Fruit fly (Drosophila melanogaster) whole organism, embryonic: ENCODE measurements around the gene CG11384.

Experiments used
- Abd-B ChIP-seq: fragments of 200-800 bp; sonication (Bioruptor generic); optimal IDR thresholded peaks from 2 replicates; lab custom pipeline; 2018; ENCODE audit warnings: missing biosample characterization, mild to moderate bottlenecking, missing genetic modification characterization, moderate library complexity
- BEAF-32 ChIP-seq: fragments of 200-800 bp; sonication (Bioruptor generic); optimal IDR thresholded peaks from 3 replicates; lab custom pipeline; 2017; ENCODE audit warnings: missing biosample characterization, missing genetic modification characterization, mild to moderate bottlenecking, moderate library complexity, missing genetic modification reagents
- BtbVII ChIP-seq: fragments of 200-800 bp; sonication (Bioruptor generic); optimal IDR thresholded peaks from 3 replicates; lab custom pipeline; 2017; ENCODE audit warnings: missing biosample characterization, mild to moderate bottlenecking, missing genetic modification characterization
- CG10274 ChIP-seq: fragments of 200-800 bp; sonication (Bioruptor generic); optimal IDR thresholded peaks from 3 replicates; lab custom pipeline; 2017; ENCODE audit warnings: missing biosample characterization, mild to moderate bottlenecking, missing genetic modification characterization
- CG13775 ChIP-seq: fragments of 200-800 bp; sonication (Bioruptor generic); optimal IDR thresholded peaks from 3 replicates; lab custom pipeline; 2017; ENCODE audit warnings: missing biosample characterization, mild to moderate bottlenecking, missing genetic modification characterization
- CG14050 ChIP-seq: fragments of 200-800 bp; sonication (Bioruptor generic); IDR thresholded peaks from 3 replicates; pipeline ENCODE4 v1.3.6; 2022; ENCODE audit warnings: missing biosample characterization, missing genetic modification characterization
- CG15601 ChIP-seq: fragments of 200-800 bp; sonication (Bioruptor generic); optimal IDR thresholded peaks from 3 replicates; lab custom pipeline; 2019; ENCODE audit warnings: missing biosample characterization, mild to moderate bottlenecking, missing genetic modification characterization, moderate library complexity
- CG15696 ChIP-seq: fragments of 200-800 bp; sonication (Bioruptor generic); optimal IDR thresholded peaks from 2 replicates; lab custom pipeline; 2019; ENCODE audit warnings: missing biosample characterization, mild to moderate bottlenecking, missing genetic modification characterization, moderate library complexity
- CG17612 ChIP-seq: fragments of 200-800 bp; sonication (Bioruptor generic); IDR thresholded peaks from 2 replicates; pipeline ENCODE4 v1.3.6; 2022; ENCODE audit warnings: missing biosample characterization, missing genetic modification characterization
- CG2678 ChIP-seq: fragments of 200-800 bp; sonication (Bioruptor generic); optimal IDR thresholded peaks from 3 replicates; lab custom pipeline; 2019; ENCODE audit warnings: missing biosample characterization, mild to moderate bottlenecking, missing genetic modification characterization, moderate library complexity
- CG2712 ChIP-seq: fragments of 200-800 bp; optimal IDR thresholded peaks from 3 replicates; lab custom pipeline; 2019; ENCODE audit warnings: missing biosample characterization, mild to moderate bottlenecking, missing genetic modification characterization, moderate library complexity
- CG3163 ChIP-seq: fragments of 200-800 bp; sonication (Bioruptor generic); optimal IDR thresholded peaks from 3 replicates; lab custom pipeline; 2016; ENCODE audit warnings: missing biosample characterization, missing genetic modification characterization
- CG3281 ChIP-seq: fragments of 200-800 bp; sonication (Bioruptor generic); optimal IDR thresholded peaks from 3 replicates; lab custom pipeline; 2017; ENCODE audit warnings: missing biosample characterization, mild to moderate bottlenecking, missing genetic modification characterization
- CG3995 ChIP-seq: fragments of 200-800 bp; sonication (Bioruptor generic); optimal IDR thresholded peaks from 3 replicates; lab custom pipeline; 2016; ENCODE audit warnings: missing biosample characterization, missing genetic modification characterization
- CG6854 ChIP-seq: fragments of 200-800 bp; sonication (Bioruptor generic); optimal IDR thresholded peaks from 3 replicates; lab custom pipeline; 2017; ENCODE audit warnings: missing biosample characterization, mild to moderate bottlenecking, missing genetic modification characterization
- CG7357 ChIP-seq: fragments of 200-800 bp; sonication (Bioruptor generic); IDR thresholded peaks from 3 replicates; pipeline ENCODE4 v1.3.6; 2022; ENCODE audit warnings: missing biosample characterization, missing genetic modification characterization
- CG7786 ChIP-seq: fragments of 200-800 bp; sonication (Bioruptor generic); optimal IDR thresholded peaks from 2 replicates; lab custom pipeline; 2016; ENCODE audit warnings: missing biosample characterization, missing genetic modification characterization
- CG9609 ChIP-seq: fragments of 200-800 bp; sonication (Bioruptor generic); optimal IDR thresholded peaks from 3 replicates; lab custom pipeline; 2016; ENCODE audit warnings: missing biosample characterization, missing genetic modification characterization
- CG9727 ChIP-seq: fragments of 200-800 bp; sonication (Bioruptor generic); optimal IDR thresholded peaks from 3 replicates; lab custom pipeline; 2017; ENCODE audit warnings: missing biosample characterization, mild to moderate bottlenecking, missing genetic modification characterization
- CG9876 ChIP-seq: fragments of 200-800 bp; sonication (Bioruptor generic); optimal IDR thresholded peaks from 2 replicates; lab custom pipeline; 2016; ENCODE audit warnings: missing biosample characterization, missing genetic modification characterization
- CG9932 ChIP-seq: fragments of 200-800 bp; sonication (Bioruptor generic); IDR thresholded peaks from 2 replicates; pipeline ENCODE4 v1.3.6; 2022; ENCODE audit warnings: missing biosample characterization, missing genetic modification characterization
- D19A ChIP-seq: fragments of 200-800 bp; optimal IDR thresholded peaks from 3 replicates; lab custom pipeline; 2019; ENCODE audit warnings: missing biosample characterization, mild to moderate bottlenecking, missing genetic modification characterization, moderate library complexity
- D19B ChIP-seq: fragments of 200-800 bp; sonication (Bioruptor generic); optimal IDR thresholded peaks from 2 replicates; lab custom pipeline; 2017; ENCODE audit warnings: missing biosample characterization, mild to moderate bottlenecking, missing genetic modification characterization
- Dip2 ChIP-seq: fragments of 200-800 bp; sonication (Bioruptor generic); IDR thresholded peaks from 2 replicates; pipeline ENCODE4 v1.3.6; 2022; ENCODE audit warnings: missing biosample characterization, missing genetic modification characterization
- Ets65A ChIP-seq: fragments of 200-800 bp; sonication (Bioruptor generic); peaks from one replicate; lab custom pipeline; 2016; ENCODE audit warnings: missing biosample characterization, missing genetic modification characterization
- HLH3B ChIP-seq: fragments of 200-800 bp; sonication (Bioruptor generic); IDR thresholded peaks from 2 replicates; pipeline ENCODE4 v1.3.6; 2022; ENCODE audit warnings: missing biosample characterization, missing genetic modification characterization
- HLH4C ChIP-seq: fragments of 200-800 bp; sonication (Bioruptor generic); IDR thresholded peaks from 3 replicates; pipeline ENCODE4 v1.3.6; 2022; ENCODE audit warnings: missing biosample characterization, missing genetic modification characterization; ENCODE audit not compliant: partially characterized antibody
- Hmx ChIP-seq: fragments of 200-800 bp; sonication (Bioruptor generic); optimal IDR thresholded peaks from 2 replicates; lab custom pipeline; 2016; ENCODE audit warnings: missing biosample characterization, missing genetic modification characterization
- Meics ChIP-seq: fragments of 200-800 bp; sonication (Bioruptor generic); optimal IDR thresholded peaks from 2 replicates; lab custom pipeline; 2017; ENCODE audit warnings: missing biosample characterization, mild to moderate bottlenecking, missing genetic modification characterization
- Sin3A ChIP-seq: fragments of >200 bp; optimal IDR thresholded peaks from 2 replicates; lab custom pipeline; 2018
- Sry-δ ChIP-seq: fragments of 200-800 bp; sonication (Bioruptor generic); optimal IDR thresholded peaks from 2 replicates; lab custom pipeline; 2016; ENCODE audit warnings: missing biosample characterization, missing genetic modification characterization
- ase ChIP-seq: fragments of 200-800 bp; sonication (Bioruptor generic); IDR thresholded peaks from 3 replicates; pipeline ENCODE4 v1.3.6; 2022; ENCODE audit warnings: missing biosample characterization, missing genetic modification characterization
- crp ChIP-seq, 2 experiments: fragments of 200-800 bp; sonication (Bioruptor generic); optimal IDR thresholded peaks; 2 replicates in 1 of 2; 3 replicates in 1 of 2; lab custom pipeline; 2017; ENCODE audit warnings: missing biosample characterization in 2 of 2, missing genetic modification characterization in 2 of 2, mild to moderate bottlenecking in 1 of 2, moderate library complexity in 1 of 2
- dati ChIP-seq: fragments of 200-800 bp; sonication (Bioruptor generic); IDR thresholded peaks from 2 replicates; pipeline ENCODE4 v1.3.6; 2022; ENCODE audit warnings: missing biosample characterization, missing genetic modification characterization
- dpn ChIP-seq, 2 experiments: fragments of 200-800 bp; sonication (Bioruptor generic); optimal IDR thresholded peaks; 3 replicates each; lab custom pipeline; 2016; ENCODE audit warnings: missing biosample characterization in 2 of 2, missing genetic modification characterization in 2 of 2
- exex ChIP-seq: fragments of 200-800 bp; sonication (Bioruptor generic); optimal IDR thresholded peaks from 4 replicates; lab custom pipeline; 2018; ENCODE audit warnings: missing biosample characterization, mild to moderate bottlenecking, missing genetic modification characterization, moderate library complexity
- h ChIP-seq: fragments of >200 bp; optimal IDR thresholded peaks from 2 replicates; lab custom pipeline; 2017
- lov ChIP-seq, 2 experiments: fragments of 200-800 bp in 1 of 2; fragments of >200 bp in 1 of 2; sonication (Bioruptor generic) in 1 of 2; IDR thresholded peaks in 1 of 2; optimal IDR thresholded peaks in 1 of 2; 2 replicates in 1 of 2; 3 replicates in 1 of 2; pipeline versions ENCODE4 v1.3.6 to Lab custom; 2017 to 2022; ENCODE audit warnings: missing biosample characterization in 1 of 2, missing genetic modification characterization in 1 of 2
- luna ChIP-seq: fragments of 200-800 bp; sonication (Bioruptor generic); optimal IDR thresholded peaks from 2 replicates; lab custom pipeline; 2016; ENCODE audit warnings: missing biosample characterization, missing genetic modification characterization
- maf-S ChIP-seq: fragments of 200-800 bp; sonication (Bioruptor generic); optimal IDR thresholded peaks from 2 replicates; lab custom pipeline; 2016; ENCODE audit warnings: missing biosample characterization, missing genetic modification characterization
- nerfin-1 ChIP-seq: fragments of 200-800 bp; sonication (Bioruptor generic); optimal IDR thresholded peaks from 3 replicates; lab custom pipeline; 2019; ENCODE audit warnings: missing biosample characterization, mild to moderate bottlenecking, missing genetic modification characterization, moderate library complexity
- phol ChIP-seq: fragments of 200-800 bp; sonication (Bioruptor generic); optimal IDR thresholded peaks from 3 replicates; lab custom pipeline; 2018; ENCODE audit warnings: missing biosample characterization, mild to moderate bottlenecking, missing genetic modification characterization, moderate library complexity
- row ChIP-seq: fragments of 200-800 bp; sonication (Bioruptor generic); IDR thresholded peaks from 3 replicates; pipeline ENCODE4 v1.3.6; 2022; ENCODE audit warnings: missing biosample characterization, missing genetic modification characterization
- sima ChIP-seq: fragments of 200-800 bp; sonication (Bioruptor generic); optimal IDR thresholded peaks from 2 replicates; lab custom pipeline; 2016; ENCODE audit warnings: missing biosample characterization, missing genetic modification characterization
- slou ChIP-seq: fragments of 200-800 bp; sonication (Bioruptor generic); optimal IDR thresholded peaks from 3 replicates; lab custom pipeline; 2016; ENCODE audit warnings: missing biosample characterization, missing genetic modification characterization
- sr ChIP-seq: fragments of 200-800 bp; sonication (Bioruptor generic); IDR thresholded peaks from 3 replicates; pipeline ENCODE4 v1.3.6; 2022; ENCODE audit warnings: missing biosample characterization, missing genetic modification characterization
- ssp ChIP-seq: fragments of 200-800 bp; sonication (Bioruptor generic); IDR thresholded peaks from 2 replicates; pipeline ENCODE4 v1.3.6; 2022; ENCODE audit warnings: missing biosample characterization, missing genetic modification characterization
- tna ChIP-seq: fragments of 200-800 bp; sonication (Bioruptor generic); IDR thresholded peaks from 2 replicates; pipeline ENCODE4 v1.3.6; 2022; ENCODE audit warnings: missing biosample characterization, missing genetic modification characterization; ENCODE audit not compliant: partially characterized antibody
- toy ChIP-seq: fragments of 200-800 bp; sonication (Bioruptor generic); IDR thresholded peaks from 2 replicates; pipeline ENCODE4 v1.3.6; 2022; ENCODE audit warnings: missing biosample characterization, missing genetic modification characterization
- wdn ChIP-seq: fragments of 200-800 bp; sonication (Bioruptor generic); IDR thresholded peaks from 2 replicates; pipeline ENCODE4 v1.3.6; 2022; ENCODE audit warnings: missing biosample characterization, missing genetic modification characterization
- zen ChIP-seq: fragments of 200-800 bp; sonication (Bioruptor generic); optimal IDR thresholded peaks from 3 replicates; lab custom pipeline; 2018; ENCODE audit warnings: missing biosample characterization, mild to moderate bottlenecking, missing genetic modification characterization, moderate library complexity

Gene CG11384

DNA sequence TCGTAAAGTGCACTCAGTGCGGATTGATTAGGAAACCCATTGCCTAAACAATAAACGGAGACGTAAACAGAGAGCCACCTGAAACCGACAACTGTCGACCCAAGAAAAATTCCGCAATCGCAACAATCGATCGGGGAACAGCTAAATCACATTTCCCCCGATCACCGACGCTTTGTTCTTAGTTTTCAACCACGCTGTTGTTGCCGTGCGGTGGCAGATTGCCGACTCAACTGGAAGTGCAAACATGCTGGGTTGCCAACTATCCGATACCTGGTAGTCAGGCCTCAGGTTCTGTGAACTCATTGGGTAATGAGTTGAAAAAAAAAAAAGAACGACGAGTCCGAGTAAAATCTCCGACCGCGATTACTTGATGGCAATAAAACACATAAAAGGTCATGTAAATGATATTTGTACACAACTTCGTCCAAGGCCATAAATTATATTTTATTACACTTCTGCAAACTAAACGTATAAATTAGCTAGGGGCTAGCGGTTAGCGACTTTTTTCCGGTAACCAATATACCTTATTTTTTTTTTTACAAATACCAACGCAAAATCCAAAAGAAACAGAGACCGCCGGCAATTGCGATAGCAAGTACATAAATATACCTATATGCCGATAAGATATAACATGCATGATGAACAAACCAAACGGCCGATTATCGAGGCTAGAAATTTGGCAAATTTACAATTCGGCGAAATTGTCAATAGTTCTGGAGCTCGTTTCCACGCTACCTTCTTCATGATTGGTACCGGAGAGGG, 5.5 kb downstream of the CG11384 start, which contains the start of gene CG11378 (continued):
- TF ChIP-seq CG7786 (no peak), Meics (GFP tag; lab: Kevin White, UChicago) (no peak), crp (GFP tag; optimal IDR thresholded peaks at IDR 0.05; lab: Kevin White, UChicago) (no peak), dpn (GFP tag; optimal IDR thresholded peaks at IDR 0.05; lab: Kevin White, UChicago) (no peak), Hmx (GFP tag; lab: Kevin White, UChicago) (no peak), CG17612 (no peak), lov (optimal IDR thresholded peaks at IDR 0.05; lab: Kevin White, UChicago) (no peak), lov (GFP tag; IDR thresholded peaks at IDR 0.05; lab: Robert Waterston, UW) (no peak), sima (no peak), CG9609 (no peak), ssp (GFP tag; lab: Robert Waterston, UW) (no peak), slou (GFP tag; lab: Kevin White, UChicago) (no peak), CG3281 (GFP tag; lab: Kevin White, UChicago) (no peak), luna (no peak), BtbVII (GFP tag; lab: Kevin White, UChicago) (no peak), ase (no peak), CG14050 (no peak), CG6854 (GFP tag; lab: Kevin White, UChicago) (no peak), toy (GFP tag; lab: Robert Waterston, UW) (no peak), row (GFP tag; lab: Robert Waterston, UW) (peak; percentile 31; the same call in 1 of the 3 replicates), wdn (no peak), HLH4C (GFP tag; lab: Robert Waterston, UW) (no peak), exex (peak; percentile 66), CG9876 (GFP tag; lab: Kevin White, UChicago) (no peak), h (lab: Kevin White, UChicago) (no peak), HLH3B (no peak), Dip2 (GFP tag; lab: Robert Waterston, UW) (no peak), nerfin-1 (tag; lab: Kevin White, UChicago) (no peak), maf-S (GFP tag; lab: Kevin White, UChicago) (no peak), CG9932 (no peak), CG13775 (GFP tag; lab: Kevin White, UChicago) (no peak), CG15696 (tag; lab: Kevin White, UChicago) (no peak), tna (GFP tag; lab: Robert Waterston, UW) (0 out of 2 replicates have a peak, but pooled peaks have one; percentile 7), sr (GFP tag; lab: Robert Waterston, UW) (no peak), D19B (GFP tag; lab: Kevin White, UChicago) (peak; percentile 85), BEAF-32 (GFP tag; lab: Kevin White, UChicago) (no peak), CG10274 (GFP tag; lab: Kevin White, UChicago) (no peak), dati (GFP tag; lab: Robert Waterston, UW) (no peak), Sin3A (lab: Kevin White, UChicago) (no peak), phol (no peak), CG15601 (no peak), CG7357 (no peak), Ets65A (GFP tag; lab: Kevin White, UChicago) (peak; percentile 31), CG3995 (peak; percentile 3), Sry-δ (GFP tag; lab: Kevin White, UChicago) (no peak), CG2678 (tag; lab: Kevin White, UChicago) (peak; percentile 27), D19A (tag; lab: Kevin White, UChicago) (no peak), CG2712 (tag; lab: Kevin White, UChicago) (no peak), CG9727 (GFP tag; lab: Kevin White, UChicago) (peak; percentile 12), Abd-B (GFP tag; lab: Kevin White, UChicago) (no peak), zen (tag; lab: Kevin White, UChicago) (no peak), CG3163 (no peak)
